Worm (Caenorhabditis elegans) whole organism, L3 larva: ENCODE measurements around the gene gcy-18.

ENCODE experiments used
- aly-2 ChIP-seq: fragments of 150-350 bp; optimal IDR thresholded peaks from 2 replicates; lab custom pipeline; 2014; ENCODE audit warnings: missing biosample characterization, missing genetic modification characterization
- ama-1 ChIP-seq: fragments of 150-350 bp; optimal IDR thresholded peaks from 2 replicates; lab custom pipeline; 2018
- ceh-28 ChIP-seq: fragments of 150-350 bp; optimal IDR thresholded peaks from 2 replicates; lab custom pipeline; 2014; ENCODE audit warnings: missing biosample characterization, missing genetic modification reagents, missing genetic modification characterization
- fkh-10 ChIP-seq: sonication (generic microtip); optimal IDR thresholded peaks from 2 replicates; lab custom pipeline; 2017; ENCODE audit warnings: missing biosample characterization, missing genetic modification reagents, missing genetic modification characterization
- nhr-23 ChIP-seq: fragments of 150-350 bp; optimal IDR thresholded peaks from 2 replicates; lab custom pipeline; 2014; ENCODE audit warnings: missing biosample characterization, missing genetic modification reagents, missing genetic modification characterization
- snpc-4 ChIP-seq: fragments of 150-350 bp; optimal IDR thresholded peaks from 2 replicates; lab custom pipeline; 2014; ENCODE audit warnings: missing biosample characterization, missing genetic modification characterization
- unc-62 ChIP-seq: fragments of 150-350 bp; sonication (generic microtip); optimal IDR thresholded peaks from 4 replicates; lab custom pipeline; 2014; ENCODE audit warnings: missing biosample characterization, missing genetic modification reagents, missing genetic modification characterization

DNA sequence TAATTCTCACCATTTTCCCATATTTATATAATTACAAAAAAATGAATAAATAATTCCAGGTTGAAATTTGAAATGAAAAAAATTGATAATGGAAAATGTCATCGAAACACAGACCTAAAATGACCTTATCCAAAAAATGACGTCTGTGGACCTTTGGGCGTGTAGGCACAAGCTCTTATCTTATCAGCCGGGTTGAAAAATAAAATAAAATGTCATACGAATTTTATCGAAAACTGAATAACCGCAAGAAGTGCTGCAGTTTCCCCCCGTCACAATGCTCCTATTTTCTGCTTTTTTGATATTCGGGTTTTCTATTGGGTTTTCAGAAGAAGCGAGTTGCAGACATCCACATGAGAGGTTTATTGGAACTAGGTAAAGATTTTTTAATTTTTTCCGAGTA lies 6.0 kb downstream of the gcy-18 start, which contains the start of gene clec-186:
- TF ChIP-seq ama-1, result no peak
- TF ChIP-seq fkh-10 (GFP tag; lab: Kevin White, UChicago), result no peak
- no peak for TF ChIP-seq ceh-28 (tag; lab: Kevin White, UChicago)
- no peak for TF ChIP-seq snpc-4
- no peak for TF ChIP-seq aly-2
- no peak for TF ChIP-seq nhr-23
- TF ChIP-seq unc-62 (GFP tag; lab: Kevin White, UChicago), result no peak
